Fruit fly (Drosophila melanogaster) whole organism, prepupa: ENCODE measurements around the gene Ca-beta.

Source experiments
- CG10669 ChIP-seq: fragments of 200-800 bp; sonication (Bioruptor generic); optimal IDR thresholded peaks from 3 replicates; lab custom pipeline; 2018; ENCODE audit warnings: missing biosample characterization, mild to moderate bottlenecking, missing genetic modification characterization, moderate library complexity
- CG16779 ChIP-seq: fragments of 200-800 bp; sonication (Bioruptor generic); optimal IDR thresholded peaks from 3 replicates; lab custom pipeline; 2017; ENCODE audit warnings: missing biosample characterization, mild to moderate bottlenecking, missing genetic modification characterization
- CG6808 ChIP-seq: fragments of 200-800 bp; sonication (Bioruptor generic); optimal IDR thresholded peaks from 3 replicates; lab custom pipeline; 2017; ENCODE audit warnings: missing biosample characterization, missing genetic modification characterization, mild to moderate bottlenecking, moderate library complexity, missing genetic modification reagents
- CG8632 ChIP-seq: fragments of 200-800 bp; sonication (Bioruptor generic); optimal IDR thresholded peaks from 3 replicates; lab custom pipeline; 2016; ENCODE audit warnings: missing biosample characterization, missing genetic modification characterization
- Eip93F ChIP-seq: fragments of 200-800 bp; sonication (Bioruptor generic); optimal IDR thresholded peaks from 2 replicates; lab custom pipeline; 2016; ENCODE audit warnings: missing biosample characterization, mild to moderate bottlenecking, missing genetic modification characterization
- Ets21C ChIP-seq: fragments of 200-800 bp; sonication (Bioruptor generic); optimal IDR thresholded peaks from 3 replicates; lab custom pipeline; 2016; ENCODE audit warnings: missing biosample characterization, missing genetic modification characterization
- Ets96B ChIP-seq: fragments of 200-800 bp; optimal IDR thresholded peaks from 2 replicates; lab custom pipeline; 2019; ENCODE audit warnings: missing biosample characterization, mild to moderate bottlenecking, missing genetic modification characterization, moderate library complexity
- Hr38 ChIP-seq: sonication (Bioruptor generic); optimal IDR thresholded peaks from 2 replicates; lab custom pipeline; 2016; ENCODE audit warnings: missing biosample characterization, missing genetic modification characterization
- eg ChIP-seq: fragments of 200-800 bp; sonication (Bioruptor generic); IDR thresholded peaks from 3 replicates; pipeline ENCODE4 v1.3.6; 2022; ENCODE audit warnings: missing biosample characterization, missing genetic modification characterization
- fd85E ChIP-seq: fragments of 200-800 bp; sonication (Bioruptor generic); optimal IDR thresholded peaks from 3 replicates; lab custom pipeline; 2016; ENCODE audit warnings: missing biosample characterization, missing genetic modification characterization
- net ChIP-seq: fragments of 200-800 bp; sonication (Bioruptor generic); optimal IDR thresholded peaks from 3 replicates; lab custom pipeline; 2016; ENCODE audit warnings: missing biosample characterization, missing genetic modification characterization
- vri ChIP-seq: fragments of 200-800 bp; sonication (Bioruptor generic); optimal IDR thresholded peaks from 3 replicates; lab custom pipeline; 2016; ENCODE audit warnings: missing biosample characterization, mild to moderate bottlenecking, missing genetic modification characterization

dm6 chr2L:11207471-11207870, 4.1 kb upstream of the Ca-beta start:
- TF ChIP-seq eg, result no peak
- TF ChIP-seq Hr38 (GFP tag; lab: Kevin White, UChicago), result no peak
- no peak for TF ChIP-seq CG10669 (GFP tag; lab: Kevin White, UChicago)
- no peak for TF ChIP-seq CG8632
- TF ChIP-seq Ets96B (tag; lab: Kevin White, UChicago), result no peak
- no peak for TF ChIP-seq CG6808 (GFP tag; lab: Kevin White, UChicago)
- TF ChIP-seq Eip93F, result no peak
- TF ChIP-seq vri (GFP tag; lab: Kevin White, UChicago), result no peak
- TF ChIP-seq CG16779 (tag; lab: Kevin White, UChicago), result no peak
- no peak for TF ChIP-seq fd85E (GFP tag; lab: Kevin White, UChicago)
- no peak for TF ChIP-seq net
- no peak for TF ChIP-seq Ets21C (GFP tag; lab: Kevin White, UChicago)
